ENCODE assay signal across 1 fruit fly cellular context in the genomic region with DNA sequence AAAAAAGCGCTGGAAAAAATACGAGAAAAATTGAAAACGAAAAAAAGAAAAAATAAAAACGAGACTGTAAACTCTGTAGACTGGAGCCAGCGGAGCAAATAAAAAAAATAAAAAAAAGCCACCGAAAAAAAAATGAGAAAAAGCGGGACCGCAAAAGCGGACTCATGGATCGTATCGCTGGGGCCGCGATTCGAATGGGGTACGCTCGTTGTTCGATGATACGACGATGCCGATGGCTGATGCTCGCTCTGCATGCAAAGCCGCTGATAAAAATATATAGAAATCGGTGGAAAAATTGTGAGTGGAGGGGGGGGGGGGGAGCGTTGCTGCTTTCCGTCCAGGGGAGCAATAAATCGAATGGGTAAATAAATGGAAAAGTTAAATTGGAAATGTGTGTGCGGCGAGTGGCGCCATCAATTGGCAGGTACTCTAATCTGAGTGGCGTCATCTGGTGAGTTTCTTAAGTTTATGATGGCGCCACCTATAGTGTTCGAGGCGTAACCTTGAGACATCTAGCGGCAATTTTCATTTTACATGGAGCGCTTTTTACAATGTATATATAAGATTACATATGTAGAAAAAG.
TF ChIP-seq lines count a peak whose summit lies in the region.

No protein-coding gene starts in this region.

TF ChIP-seq in whole organism, embryonic, 481 proteins besides CTCF, POLR2A, EP300 and RAD21 (continued from another document):
- TF ChIP-seq CG6175 (GFP tag; IDR thresholded peaks at IDR 0.05; lab: Robert Waterston, UW) (peak; percentile 62; the same call in 1 of the 3 replicates), pum (GFP tag; optimal IDR thresholded peaks at IDR 0.05; lab: Kevin White, UChicago) (peak; percentile 50), CG4424 (GFP tag; optimal IDR thresholded peaks at IDR 0.05; lab: Kevin White, UChicago) (peak; percentile 50), CG6654 (GFP tag; optimal IDR thresholded peaks at IDR 0.05; lab: Kevin White, UChicago) (peak; percentile 25), Lim3 (GFP tag; IDR thresholded peaks at IDR 0.05; lab: Robert Waterston, UW) (0 out of 2 replicates have a peak, but pooled peaks have one; percentile 40), sim (GFP tag; IDR thresholded peaks at IDR 0.05; lab: Robert Waterston, UW) (0 out of 2 replicates have a peak, but pooled peaks have one; percentile 7), HHEX (GFP tag; optimal IDR thresholded peaks at IDR 0.05; lab: Kevin White, UChicago) (peak; percentile 42), CG9727 (GFP tag; optimal IDR thresholded peaks at IDR 0.05; lab: Kevin White, UChicago) (peak; percentile 40), br (optimal IDR thresholded peaks at IDR 0.05; lab: Kevin White, UChicago) (no peak), Doc2 (GFP tag; IDR thresholded peaks at IDR 0.05; lab: Robert Waterston, UW) (no peak), wek (GFP tag; optimal IDR thresholded peaks at IDR 0.05; lab: Kevin White, UChicago) (peak; percentile 52)
